Worm (Caenorhabditis elegans) whole organism, L1 larva: ENCODE data around the gene math-39.

Source experiments
- F16B12.6 ChIP-seq: fragments of 150-350 bp; optimal IDR thresholded peaks from 2 replicates; lab custom pipeline; 2014; ENCODE audit warnings: missing biosample characterization, missing genetic modification characterization
- ama-1 ChIP-seq: fragments of 150-350 bp; optimal IDR thresholded peaks from 2 replicates; lab custom pipeline; 2014
- ceh-63 ChIP-seq: fragments of 200-800 bp; sonication (Bioruptor generic); optimal IDR thresholded peaks from 2 replicates; lab custom pipeline; 2018; ENCODE audit warnings: mild to moderate bottlenecking, missing genetic modification characterization, missing compliant biosample characterization
- ceh-8 ChIP-seq: fragments of 200-800 bp; sonication (Bioruptor generic); optimal IDR thresholded peaks from 2 replicates; lab custom pipeline; 2018; ENCODE audit warnings: mild to moderate bottlenecking, missing genetic modification characterization, moderate library complexity, missing compliant biosample characterization
- ceh-88 ChIP-seq: fragments of 200-800 bp; sonication (Bioruptor generic); IDR thresholded peaks from 2 replicates; pipeline ENCODE4 v1.3.6; 2022; ENCODE audit warnings: missing genetic modification characterization, missing compliant biosample characterization
- ces-1 ChIP-seq: fragments of 150-350 bp; optimal IDR thresholded peaks from 2 replicates; lab custom pipeline; 2014; ENCODE audit warnings: missing biosample characterization, missing genetic modification reagents, missing genetic modification characterization
- dsc-1 ChIP-seq: sonication (generic microtip); optimal IDR thresholded peaks from 2 replicates; lab custom pipeline; 2016; ENCODE audit warnings: mild to moderate bottlenecking, missing genetic modification characterization, missing compliant biosample characterization
- efl-1 ChIP-seq, 4 experiments: fragments of 150-350 bp; optimal IDR thresholded peaks in 3 of 4; peaks in 1 of 4; 1 replicate in 1 of 4; 2 replicates in 3 of 4; lab custom pipeline; 2014; ENCODE audit warnings: missing biosample characterization in 2 of 4, missing genetic modification characterization in 2 of 4, missing genetic modification reagents in 2 of 4
- egl-27 ChIP-seq, 2 experiments: fragments of 150-350 bp in 1 of 2; sonication (generic microtip); optimal IDR thresholded peaks; 3 replicates each; lab custom pipeline; 2017 to 2018; ENCODE audit warnings: missing biosample characterization in 2 of 2, missing genetic modification characterization in 2 of 2, missing genetic modification reagents in 2 of 2
- elt-2 ChIP-seq: sonication (generic microtip); optimal IDR thresholded peaks from 2 replicates; lab custom pipeline; 2016; ENCODE audit warnings: missing genetic modification characterization, mild to moderate bottlenecking, inconsistent platforms, missing compliant biosample characterization, missing genetic modification reagents
- fkh-10 ChIP-seq: sonication (generic microtip); optimal IDR thresholded peaks from 2 replicates; lab custom pipeline; 2017; ENCODE audit warnings: missing biosample characterization, missing genetic modification reagents, missing genetic modification characterization
- isw-1 ChIP-seq: fragments of 200-800 bp; sonication (Bioruptor generic); IDR thresholded peaks from 2 replicates; pipeline ENCODE4 v1.3.6; 2022; ENCODE audit warnings: missing genetic modification characterization, missing compliant biosample characterization
- lin-14 ChIP-seq: fragments of 200-800 bp; sonication (Bioruptor generic); optimal IDR thresholded peaks from 2 replicates; lab custom pipeline; 2018; ENCODE audit warnings: mild to moderate bottlenecking, missing genetic modification characterization, moderate library complexity, missing compliant biosample characterization
- lin-15B ChIP-seq: fragments of 150-350 bp; sonication (generic microtip); optimal IDR thresholded peaks from 3 replicates; lab custom pipeline; 2014; ENCODE audit warnings: missing biosample characterization, missing genetic modification characterization
- nhr-12 ChIP-seq: sonication (generic microtip); optimal IDR thresholded peaks from 2 replicates; lab custom pipeline; 2017; ENCODE audit warnings: missing biosample characterization, missing genetic modification characterization
- nhr-19 ChIP-seq: fragments of 200-800 bp; sonication (Bioruptor generic); conservative IDR thresholded peaks from 2 replicates; pipeline ENCODE4 v1.3.6; 2022; ENCODE audit warnings: missing genetic modification characterization, missing compliant biosample characterization
- nhr-237 ChIP-seq: fragments of 150-350 bp; optimal IDR thresholded peaks from 2 replicates; lab custom pipeline; 2014; ENCODE audit warnings: missing biosample characterization, missing genetic modification characterization
- nhr-47 ChIP-seq: sonication (generic microtip); optimal IDR thresholded peaks from 2 replicates; lab custom pipeline; 2016; ENCODE audit warnings: mild to moderate bottlenecking, missing genetic modification characterization, moderate library complexity, missing compliant biosample characterization
- nhr-84 ChIP-seq: sonication (generic microtip); optimal IDR thresholded peaks from 2 replicates; lab custom pipeline; 2017; ENCODE audit warnings: missing biosample characterization, missing genetic modification characterization
- pax-3 ChIP-seq: fragments of 200-800 bp; sonication (Bioruptor generic); optimal IDR thresholded peaks from 2 replicates; lab custom pipeline; 2018; ENCODE audit warnings: mild to moderate bottlenecking, missing genetic modification characterization, moderate library complexity, missing compliant biosample characterization
- rnt-1 ChIP-seq: sonication (generic microtip); optimal IDR thresholded peaks from 2 replicates; lab custom pipeline; 2016; ENCODE audit warnings: mild to moderate bottlenecking, missing genetic modification characterization, moderate library complexity, missing compliant biosample characterization
- skn-1 ChIP-seq: fragments of 150-350 bp; optimal IDR thresholded peaks from 2 replicates; lab custom pipeline; 2014; ENCODE audit warnings: missing biosample characterization, missing genetic modification characterization
- snpc-4 ChIP-seq: fragments of 150-350 bp; optimal IDR thresholded peaks from 2 replicates; lab custom pipeline; 2014; ENCODE audit warnings: missing biosample characterization, missing genetic modification characterization
- snu-23 ChIP-seq: sonication (generic microtip); optimal IDR thresholded peaks from 2 replicates; lab custom pipeline; 2016; ENCODE audit warnings: missing genetic modification characterization, missing compliant biosample characterization
- swsn-7 ChIP-seq: sonication (generic microtip); optimal IDR thresholded peaks from 2 replicates; lab custom pipeline; 2016; ENCODE audit warnings: missing genetic modification characterization, missing compliant biosample characterization
- tlp-1 ChIP-seq: fragments of 150-350 bp; optimal IDR thresholded peaks from 2 replicates; lab custom pipeline; 2014; ENCODE audit warnings: missing biosample characterization, missing genetic modification characterization
- vab-15 ChIP-seq: sonication (generic microtip); optimal IDR thresholded peaks from 2 replicates; lab custom pipeline; 2017; ENCODE audit warnings: missing genotype, mild to moderate bottlenecking, missing genetic modification characterization, missing compliant biosample characterization
- ztf-4 ChIP-seq: fragments of 150-350 bp; optimal IDR thresholded peaks from 2 replicates; lab custom pipeline; 2014; ENCODE audit warnings: missing biosample characterization, missing genetic modification characterization

Gene math-39

DNA sequence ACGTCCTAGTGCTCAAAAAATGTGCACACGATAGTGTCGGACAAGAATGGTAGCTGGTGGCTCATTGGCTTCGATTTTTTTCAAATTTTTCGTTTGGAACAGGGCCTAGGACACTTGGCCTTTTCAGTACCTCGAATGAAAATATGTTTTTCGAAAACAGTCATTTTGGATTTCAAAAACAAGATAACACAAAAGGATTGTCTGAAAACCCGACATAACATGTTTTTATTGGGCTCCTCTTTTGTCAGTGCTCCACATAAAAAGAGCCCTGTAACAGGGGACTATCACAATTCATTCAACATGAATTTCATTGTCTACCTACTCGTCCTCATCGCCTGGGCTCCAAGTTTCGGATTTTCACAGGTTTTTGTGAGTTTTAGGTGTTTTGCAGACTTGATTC lies 32.1 kb downstream of the math-39 start, which contains the start of gene C16C4.17:
TSS of gene C16C4.17 (plus strand) at position 301 of the 400 bp plus-strand sequence.
- TF ChIP-seq egl-27 (tag; optimal IDR thresholded peaks at IDR 0.05; lab: Kevin White, UChicago) (no peak), efl-1 (optimal IDR thresholded peaks at IDR 0.05; lab: Kevin White, UChicago) (no peak), efl-1 (GFP tag; optimal IDR thresholded peaks at IDR 0.05 in 1 of 2; lab: Kevin White, UChicago) (peak in 1 of 2 experiments; percentile 32)

DNA sequence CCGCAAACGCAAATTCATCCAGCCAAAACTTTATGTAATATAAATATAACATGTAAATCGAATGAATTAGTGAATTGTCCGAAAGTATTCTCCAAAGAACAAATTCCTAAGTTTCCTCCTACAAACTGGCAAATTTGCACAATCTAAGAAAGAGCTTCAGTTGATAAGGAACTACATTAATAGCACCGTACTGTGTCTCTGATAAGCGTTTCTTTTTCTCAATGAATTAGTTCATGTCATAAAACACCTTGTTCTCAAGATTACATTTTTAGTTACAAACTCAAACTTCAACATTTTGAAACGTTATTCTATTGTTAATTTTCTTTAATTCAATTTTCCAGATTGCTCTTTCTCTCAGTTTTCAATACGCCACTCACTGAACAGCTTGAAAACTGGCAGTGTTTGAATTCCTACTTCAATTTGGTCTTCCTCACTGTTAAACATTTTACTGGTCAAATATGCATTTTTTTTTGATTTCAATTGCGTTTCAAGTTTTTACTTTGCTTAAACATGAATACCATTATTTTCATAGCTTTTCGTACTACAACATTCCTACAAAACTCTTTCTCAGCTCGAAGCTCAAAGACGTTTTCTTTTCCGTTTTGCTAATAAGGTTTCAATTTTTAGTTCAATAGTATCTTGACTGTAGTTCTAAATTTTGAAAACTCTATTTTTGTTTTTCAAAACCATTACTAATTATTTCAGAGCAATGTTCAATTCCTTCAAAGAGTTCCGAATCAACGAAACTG lies 33.7 kb downstream of the math-39 start, which contains the start of gene math-15:
TSS of gene math-15 (plus strand) at position 699 of the 749 bp plus-strand sequence.
- TF ChIP-seq elt-2 (tag; lab: Kevin White, UChicago) (peak; percentile 59), isw-1 (GFP tag; lab: Robert Waterston, UW) (no peak), lin-14 (GFP tag; lab: Kevin White, UChicago) (no peak), efl-1 (optimal IDR thresholded peaks at IDR 0.05; lab: Kevin White, UChicago) (no peak), efl-1 (GFP tag; optimal IDR thresholded peaks at IDR 0.05 in 1 of 2; lab: Kevin White, UChicago) (peak in 1 of 2 experiments; percentile 79), nhr-12 (tag; lab: Kevin White, UChicago) (no peak)

DNA sequence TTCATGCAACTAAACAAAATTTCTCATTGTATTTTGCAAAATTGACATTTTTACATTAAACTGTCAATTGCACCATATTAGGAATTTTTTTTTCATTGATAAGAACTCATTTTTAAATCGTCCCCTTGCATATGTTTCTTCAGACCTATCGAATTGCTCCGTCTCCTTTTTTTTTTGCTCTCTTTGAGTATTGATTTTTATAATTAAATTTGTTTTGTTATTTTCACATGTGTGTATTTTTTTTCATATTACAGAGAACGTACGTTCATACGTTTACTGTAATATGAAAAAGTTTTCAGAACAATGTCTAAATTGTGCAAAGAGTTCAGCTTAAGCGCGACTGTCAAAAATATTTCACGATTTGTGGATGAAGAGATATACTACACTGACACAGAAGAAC lies 37.0 kb downstream of the math-39 start, which contains the start of gene math-14:
TSS of gene math-14 (plus strand) at position 301 of the 400 bp plus-strand sequence.
- TF ChIP-seq pax-3 (tag; lab: Kevin White, UChicago) (no peak), fkh-10 (GFP tag; lab: Kevin White, UChicago) (no peak), tlp-1 (tag; lab: Kevin White, UChicago) (no peak), nhr-237 (no peak), rnt-1 (no peak), ceh-8 (GFP tag; lab: Kevin White, UChicago) (no peak)

DNA sequence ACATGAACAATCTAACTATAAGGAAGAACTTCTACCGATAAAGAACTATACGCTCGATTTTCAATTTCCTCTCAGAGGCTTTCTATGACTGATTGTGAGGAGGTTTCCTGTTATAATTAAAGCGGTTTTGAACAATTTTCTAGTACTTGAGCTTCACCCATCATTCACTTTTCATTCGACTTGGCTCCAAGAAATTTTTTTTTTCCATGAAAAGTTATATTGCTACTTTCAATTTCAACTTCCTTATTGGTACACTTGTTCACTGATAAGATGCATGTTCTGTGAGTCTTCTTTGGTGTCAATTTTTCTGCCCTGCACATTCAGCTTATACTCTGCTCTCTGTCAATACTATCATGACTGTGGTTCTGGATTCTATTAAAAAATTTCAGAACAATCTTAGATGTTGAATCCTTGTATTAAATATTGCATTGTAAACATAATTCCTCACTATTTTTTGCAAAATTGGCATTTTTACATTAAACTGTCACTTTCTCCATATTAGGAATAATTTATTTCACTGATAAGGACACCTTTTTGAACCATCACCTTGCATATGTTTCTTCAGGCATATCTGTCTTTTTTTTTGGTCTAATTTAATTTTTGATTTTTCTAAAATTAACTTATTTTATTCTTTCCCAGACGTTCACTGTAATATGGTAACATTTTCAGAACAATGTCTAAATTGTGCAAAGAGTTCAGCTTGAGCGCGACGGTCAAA lies 38.9 kb downstream of the math-39 start, which contains the start of gene math-10:
TSS of gene math-10 (plus strand) at position 668 of the 718 bp plus-strand sequence.
- peak; percentile 33 for TF ChIP-seq elt-2 (tag; lab: Kevin White, UChicago)
- TF ChIP-seq swsn-7 (tag; lab: Kevin White, UChicago): no peak

DNA sequence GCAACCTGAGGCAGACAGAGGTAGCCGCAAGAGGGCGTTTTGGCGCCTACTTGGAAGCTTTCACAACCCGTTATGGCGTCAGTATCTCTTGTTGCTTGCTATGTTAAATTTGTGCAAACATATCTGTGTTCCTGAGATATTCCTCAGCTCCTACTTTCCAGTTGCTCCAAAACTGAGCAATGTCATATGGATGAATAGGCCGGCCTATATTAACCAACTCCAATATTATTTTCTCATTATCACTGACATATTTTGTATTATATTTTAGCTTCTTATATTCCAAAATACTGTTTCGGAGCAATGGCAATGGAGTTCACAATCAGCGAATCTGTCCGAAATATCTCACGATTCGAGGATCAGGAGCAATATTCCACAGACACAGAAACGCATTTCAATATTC lies 43.5 kb downstream of the math-39 start, which contains the start of gene math-13:
TSS of gene math-13 (plus strand) at position 301 of the 400 bp plus-strand sequence.
- no peak for TF ChIP-seq ces-1 (GFP tag; lab: Kevin White, UChicago)
- no peak for TF ChIP-seq tlp-1 (tag; lab: Kevin White, UChicago)
- no peak for TF ChIP-seq lin-15B (tag; lab: Kevin White, UChicago)
- TF ChIP-seq F16B12.6 (tag; lab: Kevin White, UChicago): no peak
- no peak for TF ChIP-seq dsc-1 (tag; lab: Kevin White, UChicago)
- no peak for TF ChIP-seq skn-1 (tag; lab: Kevin White, UChicago)
- TF ChIP-seq, all 84 proteins: peak for 0

DNA sequence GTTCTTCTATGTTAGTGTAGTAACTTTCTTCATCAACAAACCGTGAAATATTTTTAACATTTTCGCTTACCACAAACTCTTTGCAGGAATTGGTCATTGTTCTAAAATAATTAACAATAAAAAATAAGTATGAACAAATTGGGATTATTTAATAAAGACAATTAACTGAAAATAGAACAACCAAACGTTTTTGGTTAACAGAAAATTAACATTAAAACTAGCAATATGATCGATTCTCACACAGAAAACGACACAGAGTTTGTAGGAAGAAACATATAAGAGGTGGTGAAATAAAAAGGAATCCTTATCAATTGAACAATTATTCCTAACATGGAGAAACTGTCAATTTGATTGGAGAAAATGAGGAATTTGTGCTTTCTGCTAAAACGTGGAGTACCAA lies 46.5 kb downstream of the math-39 start, which contains the start of gene math-16:
TSS of gene math-16 (minus strand) at position 101 of the 400 bp plus-strand sequence.
- TF ChIP-seq nhr-47: no peak
- no peak for TF ChIP-seq ceh-88 (GFP tag; lab: Robert Waterston, UW)
- TF ChIP-seq snpc-4 (tag; lab: Kevin White, UChicago): no peak
- TF ChIP-seq ama-1 (lab: Kevin White, UChicago): no peak
- TF ChIP-seq ceh-63: no peak
- no peak for TF ChIP-seq snu-23 (GFP tag; lab: Kevin White, UChicago)
- no peak for TF ChIP-seq nhr-84 (tag; lab: Kevin White, UChicago)
- no peak for TF ChIP-seq isw-1 (GFP tag; lab: Robert Waterston, UW)
- TF ChIP-seq vab-15 (tag; lab: Kevin White, UChicago): no peak
- no peak for TF ChIP-seq ztf-4 (tag; lab: Kevin White, UChicago)
- no peak for TF ChIP-seq nhr-19 (GFP tag; lab: Robert Waterston, UW)
- no peak for TF ChIP-seq skn-1 (tag; lab: Kevin White, UChicago)
- TF ChIP-seq, all 84 proteins: peak for 0
